Worm (Caenorhabditis elegans) whole organism, L4 larva: ENCODE measurements around the gene phat-8.

ENCODE experiments used
- D1046.2 ChIP-seq: fragments of 200-800 bp; sonication (Bioruptor generic); IDR thresholded peaks from 2 replicates; pipeline ENCODE4 v1.3.6; 2022; ENCODE audit warnings: missing genetic modification characterization, missing compliant biosample characterization
- F10B5.3 ChIP-seq: sonication (generic microtip); optimal IDR thresholded peaks from 2 replicates; lab custom pipeline; 2016; ENCODE audit warnings: mild to moderate bottlenecking, missing genetic modification characterization, missing compliant biosample characterization
- F26F4.8 ChIP-seq: fragments of 200-800 bp; sonication (Bioruptor generic); conservative IDR thresholded peaks from 2 replicates; pipeline ENCODE4 v1.3.6; 2022; ENCODE audit warnings: missing genetic modification characterization, missing compliant biosample characterization
- F37D6.2 ChIP-seq: sonication (generic microtip); optimal IDR thresholded peaks from 2 replicates; lab custom pipeline; 2016; ENCODE audit warnings: mild to moderate bottlenecking, missing genetic modification characterization, missing compliant biosample characterization
- T20F7.1 ChIP-seq: fragments of 200-800 bp; sonication (Bioruptor generic); optimal IDR thresholded peaks from 2 replicates; lab custom pipeline; 2018; ENCODE audit warnings: mild to moderate bottlenecking, missing genetic modification characterization, missing compliant biosample characterization
- T26A8.4 ChIP-seq: fragments of 200-800 bp; sonication (Bioruptor generic); IDR thresholded peaks from 2 replicates; pipeline ENCODE4 v1.3.6; 2022; ENCODE audit warnings: missing genetic modification characterization, missing compliant biosample characterization
- Y48G9A.11 ChIP-seq: fragments of 200-800 bp; sonication (Bioruptor generic); IDR thresholded peaks from 2 replicates; pipeline ENCODE4 v1.3.6; 2022; ENCODE audit warnings: missing genetic modification reagents, missing genetic modification characterization, missing compliant biosample characterization
- Y5F2A.4 ChIP-seq: fragments of 200-800 bp; sonication (Bioruptor generic); optimal IDR thresholded peaks from 2 replicates; lab custom pipeline; 2018; ENCODE audit warnings: mild to moderate bottlenecking, missing genetic modification characterization, missing compliant biosample characterization
- ZK337.2 ChIP-seq: fragments of 200-800 bp; sonication (Bioruptor generic); IDR thresholded peaks from 2 replicates; pipeline ENCODE4 v1.3.6; 2022; ENCODE audit warnings: missing genetic modification reagents, missing genetic modification characterization, missing compliant biosample characterization
- ceh-20 ChIP-seq: fragments of 200-800 bp; sonication (Bioruptor generic); IDR thresholded peaks from 2 replicates; pipeline ENCODE4 v1.3.6; 2022; ENCODE audit warnings: missing genetic modification reagents, missing genetic modification characterization, missing compliant biosample characterization
- ceh-82 ChIP-seq: sonication (generic microtip); optimal IDR thresholded peaks from 2 replicates; lab custom pipeline; 2017; ENCODE audit warnings: missing biosample characterization, missing genetic modification characterization
- daf-16 ChIP-seq, 3 experiments: sonication (generic microtip); optimal IDR thresholded peaks; 2 replicates each; lab custom pipeline; 2016 to 2017; ENCODE audit warnings: missing genetic modification characterization in 3 of 3, missing genetic modification reagents in 3 of 3, mild to moderate bottlenecking in 2 of 3, missing compliant biosample characterization in 2 of 3, missing biosample characterization in 1 of 3, moderate library complexity in 1 of 3
- dmd-9 ChIP-seq: fragments of 200-800 bp; sonication (Bioruptor generic); IDR thresholded peaks from 2 replicates; pipeline ENCODE4 v1.3.6; 2022; ENCODE audit warnings: missing genetic modification reagents, missing genetic modification characterization, missing compliant biosample characterization
- dve-1 ChIP-seq: sonication (generic microtip); optimal IDR thresholded peaks from 2 replicates; lab custom pipeline; 2017; ENCODE audit warnings: antibody characterized with exemption, mild to moderate bottlenecking, missing genetic modification characterization, missing compliant biosample characterization; ENCODE audit not compliant: insufficient read depth
- egl-27 ChIP-seq: sonication (generic microtip); optimal IDR thresholded peaks from 3 replicates; lab custom pipeline; 2017; ENCODE audit warnings: missing biosample characterization, missing genetic modification reagents, missing genetic modification characterization
- fkh-10 ChIP-seq: fragments of 150-350 bp; optimal IDR thresholded peaks from 2 replicates; lab custom pipeline; 2014; ENCODE audit warnings: missing biosample characterization, missing genetic modification reagents, missing genetic modification characterization
- fos-1 ChIP-seq: fragments of 150-350 bp; optimal IDR thresholded peaks from 2 replicates; lab custom pipeline; 2014; ENCODE audit warnings: missing biosample characterization, missing genetic modification characterization
- hif-1 ChIP-seq, 2 experiments: sonication (generic microtip); optimal IDR thresholded peaks; 2 replicates each; lab custom pipeline; 2016 to 2017; ENCODE audit warnings: missing compliant biosample characterization in 2 of 2, missing genetic modification characterization in 2 of 2, missing genetic modification reagents in 2 of 2, missing genotype in 2 of 2, mild to moderate bottlenecking in 1 of 2
- hlh-30 ChIP-seq: sonication (generic microtip); optimal IDR thresholded peaks from 2 replicates; lab custom pipeline; 2017; ENCODE audit warnings: antibody characterized with exemption, mild to moderate bottlenecking, missing genetic modification characterization, missing compliant biosample characterization; ENCODE audit not compliant: insufficient read depth
- lin-1 ChIP-seq: fragments of 200-800 bp; sonication (Bioruptor generic); IDR thresholded peaks from 2 replicates; pipeline ENCODE4 v1.3.6; 2022; ENCODE audit warnings: missing genetic modification reagents, missing genetic modification characterization, missing compliant biosample characterization
- lin-13 ChIP-seq: fragments of 150-350 bp; optimal IDR thresholded peaks from 2 replicates; lab custom pipeline; 2014; ENCODE audit warnings: missing biosample characterization, missing genetic modification reagents, missing genetic modification characterization
- lin-15B ChIP-seq: fragments of 150-350 bp; sonication (generic microtip); optimal IDR thresholded peaks from 3 replicates; lab custom pipeline; 2014; ENCODE audit warnings: missing biosample characterization, missing genetic modification characterization
- lir-3 ChIP-seq: sonication (generic microtip); optimal IDR thresholded peaks from 2 replicates; lab custom pipeline; 2016; ENCODE audit warnings: mild to moderate bottlenecking, missing genetic modification characterization, missing compliant biosample characterization
- mdl-1 ChIP-seq, 2 experiments: fragments of 150-350 bp in 1 of 2; sonication (generic microtip) in 1 of 2; optimal IDR thresholded peaks; 2 replicates each; lab custom pipeline; 2014 to 2017; ENCODE audit warnings: missing biosample characterization in 2 of 2, missing genetic modification characterization in 2 of 2
- mdt-29 ChIP-seq: fragments of 200-800 bp; sonication (Bioruptor generic); IDR thresholded peaks from 2 replicates; pipeline ENCODE4 v1.3.6; 2022; ENCODE audit warnings: missing genetic modification reagents, missing genetic modification characterization, missing compliant biosample characterization
- mep-1 ChIP-seq: fragments of 150-350 bp; sonication (generic microtip); optimal IDR thresholded peaks from 3 replicates; lab custom pipeline; 2014; ENCODE audit warnings: missing biosample characterization, missing genetic modification characterization
- nhr-10 ChIP-seq: fragments of 150-350 bp; optimal IDR thresholded peaks from 2 replicates; lab custom pipeline; 2014; ENCODE audit warnings: missing biosample characterization, missing genetic modification characterization
- nhr-25 ChIP-seq: sonication (generic microtip); optimal IDR thresholded peaks from 2 replicates; lab custom pipeline; 2017; ENCODE audit warnings: missing genetic modification characterization, mild to moderate bottlenecking, missing compliant biosample characterization, antibody characterized with exemption, moderate library complexity, borderline replicate concordance; ENCODE audit not compliant: insufficient read depth
- nhr-28 ChIP-seq: fragments of 150-350 bp; optimal IDR thresholded peaks from 2 replicates; lab custom pipeline; 2014; ENCODE audit warnings: missing biosample characterization, missing genetic modification characterization
- nhr-41 ChIP-seq: fragments of 200-800 bp; sonication (Bioruptor generic); IDR thresholded peaks from 2 replicates; pipeline ENCODE4 v1.3.6; 2022; ENCODE audit warnings: missing genetic modification reagents, missing genetic modification characterization, missing compliant biosample characterization
- nhr-42 ChIP-seq: fragments of 200-800 bp; sonication (Bioruptor generic); IDR thresholded peaks from 2 replicates; pipeline ENCODE4 v1.3.6; 2022; ENCODE audit warnings: missing genetic modification characterization, missing compliant biosample characterization
- nhr-77 ChIP-seq: fragments of 150-350 bp; optimal IDR thresholded peaks from 2 replicates; lab custom pipeline; 2014; ENCODE audit warnings: missing biosample characterization, missing genetic modification characterization
- pha-4 ChIP-seq, 2 experiments: fragments of 150-350 bp in 1 of 2; fragments of 200-800 bp in 1 of 2; sonication (Bioruptor generic) in 1 of 2; IDR thresholded peaks in 1 of 2; optimal IDR thresholded peaks in 1 of 2; 2 replicates each; pipeline versions ENCODE4 v1.3.6 to Lab custom; 2014 to 2022; ENCODE audit warnings: missing genetic modification characterization in 2 of 2, missing genetic modification reagents in 2 of 2, missing biosample characterization in 1 of 2, missing compliant biosample characterization in 1 of 2
- php-3 ChIP-seq: fragments of 200-800 bp; sonication (Bioruptor generic); IDR thresholded peaks from 2 replicates; pipeline ENCODE4 v1.3.6; 2022; ENCODE audit warnings: missing genetic modification reagents, missing genetic modification characterization, missing compliant biosample characterization
- pqm-1 ChIP-seq: sonication (generic microtip); optimal IDR thresholded peaks from 2 replicates; lab custom pipeline; 2017; ENCODE audit warnings: missing biosample characterization, missing genetic modification characterization
- rbr-2 ChIP-seq: sonication (generic microtip); optimal IDR thresholded peaks from 2 replicates; lab custom pipeline; 2016; ENCODE audit warnings: missing genotype, missing genetic modification characterization, missing compliant biosample characterization
- saeg-2 ChIP-seq: fragments of 200-800 bp; sonication (Bioruptor generic); IDR thresholded peaks from 2 replicates; pipeline ENCODE4 v1.3.6; 2022; ENCODE audit warnings: missing genetic modification reagents, missing genetic modification characterization, missing compliant biosample characterization
- set-16 ChIP-seq: fragments of 200-800 bp; sonication (Bioruptor generic); IDR thresholded peaks from 2 replicates; pipeline ENCODE4 v1.3.6; 2022; ENCODE audit warnings: missing genetic modification reagents, missing genetic modification characterization, missing compliant biosample characterization
- skn-1 ChIP-seq: fragments of 150-350 bp; optimal IDR thresholded peaks from 2 replicates; lab custom pipeline; 2014; ENCODE audit warnings: missing biosample characterization, missing genetic modification characterization
- spr-3 ChIP-seq: fragments of 200-800 bp; sonication (Bioruptor generic); optimal IDR thresholded peaks from 2 replicates; lab custom pipeline; 2018; ENCODE audit warnings: mild to moderate bottlenecking, missing genetic modification characterization, missing compliant biosample characterization
- tag-97 ChIP-seq: fragments of 200-800 bp; sonication (Bioruptor generic); IDR thresholded peaks from 2 replicates; pipeline ENCODE4 v1.3.6; 2022; ENCODE audit warnings: missing genetic modification characterization, missing compliant biosample characterization
- tra-1 ChIP-seq: fragments of 200-800 bp; sonication (Bioruptor generic); IDR thresholded peaks from 2 replicates; pipeline ENCODE4 v1.3.6; 2022; ENCODE audit warnings: missing genetic modification reagents, missing genetic modification characterization, missing compliant biosample characterization
- unc-130 ChIP-seq: sonication (generic microtip); optimal IDR thresholded peaks from 2 replicates; lab custom pipeline; 2016; ENCODE audit warnings: missing genetic modification reagents, missing genetic modification characterization, missing compliant biosample characterization
- unc-39 ChIP-seq: sonication (generic microtip); optimal IDR thresholded peaks from 2 replicates; lab custom pipeline; 2017; ENCODE audit warnings: missing biosample characterization, missing genetic modification characterization
- zip-11 ChIP-seq: fragments of 200-800 bp; sonication (Bioruptor generic); IDR thresholded peaks from 2 replicates; pipeline ENCODE4 v1.3.6; 2022; ENCODE audit warnings: missing genetic modification characterization, missing compliant biosample characterization
- zip-2 ChIP-seq: fragments of 150-350 bp; optimal IDR thresholded peaks from 2 replicates; lab custom pipeline; 2014; ENCODE audit warnings: missing biosample characterization, missing genetic modification characterization
- ztf-11 ChIP-seq: fragments of 150-350 bp; optimal IDR thresholded peaks from 2 replicates; lab custom pipeline; 2014; ENCODE audit warnings: missing biosample characterization, missing genetic modification characterization

phat-8 gene

DNA sequence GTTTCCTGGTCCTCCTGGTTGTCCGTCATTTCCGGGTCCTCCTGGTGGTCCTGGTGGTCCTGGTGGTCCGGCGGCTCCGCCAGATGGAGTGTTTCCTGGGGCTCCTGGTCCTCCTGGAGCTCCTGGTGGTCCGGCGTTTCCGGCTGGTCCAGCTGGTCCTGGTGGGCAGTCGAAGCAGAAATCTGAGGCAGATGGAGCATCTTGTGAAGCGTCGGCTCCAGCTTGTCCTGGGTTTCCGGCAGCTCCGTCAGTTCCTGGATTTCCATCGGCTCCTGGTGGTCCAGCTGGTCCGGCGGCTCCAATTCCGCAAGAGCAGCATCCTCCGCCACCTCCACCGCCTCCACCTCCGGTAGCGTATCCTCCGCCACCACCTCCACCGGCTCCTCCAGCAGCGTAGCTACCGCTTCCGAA, 22.5 kb downstream of the phat-8 start:
- TF ChIP-seq zip-11 (GFP tag; lab: Robert Waterston, UW) (no peak), tra-1 (GFP tag; lab: Robert Waterston, UW) (no peak), pha-4 (GFP tag; IDR thresholded peaks at IDR 0.05; lab: Robert Waterston, UW) (0 out of 2 replicates have a peak, but pooled peaks have one; percentile 49), pha-4 (tag; optimal IDR thresholded peaks at IDR 0.05; lab: Kevin White, UChicago) (no peak), set-16 (GFP tag; lab: Robert Waterston, UW) (peak; percentile 98)
- TF ChIP-seq, all 104 proteins: peak for 2

- TF ChIP-seq F37D6.2 (tag; lab: Kevin White, UChicago), result peak; percentile 53
- TF ChIP-seq T26A8.4, result peak; percentile 92
- TF ChIP-seq php-3 (GFP tag; lab: Robert Waterston, UW), result peak; percentile 84
- TF ChIP-seq nhr-42 (GFP tag; lab: Robert Waterston, UW), result peak; percentile 78; the same call in 1 of the 2 replicates
- TF ChIP-seq zip-2 (tag; lab: Kevin White, UChicago), result peak; percentile 60
- TF ChIP-seq unc-39 (tag; lab: Kevin White, UChicago), result no peak
- peak; percentile 91 for TF ChIP-seq D1046.2
- peak; percentile 14 to 86 for TF ChIP-seq daf-16 (GFP tag; optimal IDR thresholded peaks at IDR 0.05; lab: Kevin White, UChicago)
- peak; percentile 57 for TF ChIP-seq daf-16 (tag; optimal IDR thresholded peaks at IDR 0.05; lab: Kevin White, UChicago)
- no peak for TF ChIP-seq fos-1 (tag; lab: Kevin White, UChicago)
- peak; percentile 60 for TF ChIP-seq nhr-77 (tag; lab: Kevin White, UChicago)
- TF ChIP-seq nhr-28 (tag; lab: Kevin White, UChicago), result peak; percentile 48
- TF ChIP-seq mdl-1 (tag; optimal IDR thresholded peaks at IDR 0.05; lab: Kevin White, UChicago), result peak in 1 of 2 experiments; percentile 59
- TF ChIP-seq ZK337.2, result peak; percentile 93
- peak; percentile 81 for TF ChIP-seq spr-3 (GFP tag; lab: Kevin White, UChicago)
- TF ChIP-seq nhr-10 (tag; lab: Kevin White, UChicago), result no peak
- no peak for TF ChIP-seq T20F7.1 (GFP tag; lab: Kevin White, UChicago)
- no peak for TF ChIP-seq skn-1
- TF ChIP-seq lir-3 (tag; lab: Kevin White, UChicago), result peak; percentile 62
- TF ChIP-seq pqm-1 (tag; lab: Kevin White, UChicago), result no peak
- TF ChIP-seq lin-1, result peak; percentile 89
- TF ChIP-seq pha-4 (GFP tag; IDR thresholded peaks at IDR 0.05; lab: Robert Waterston, UW), result peak; percentile 95
- no peak for TF ChIP-seq pha-4 (tag; optimal IDR thresholded peaks at IDR 0.05; lab: Kevin White, UChicago)
- TF ChIP-seq Y5F2A.4, result peak; percentile 79
- TF ChIP-seq dve-1 (tag; lab: Kevin White, UChicago), result no peak
- peak; percentile 30 for TF ChIP-seq fkh-10 (GFP tag; lab: Kevin White, UChicago)
- TF ChIP-seq rbr-2 (tag; lab: Kevin White, UChicago), result peak; percentile 87
- TF ChIP-seq mep-1 (tag; lab: Kevin White, UChicago), result no peak
- TF ChIP-seq tag-97, result no peak
- TF ChIP-seq F26F4.8 (GFP tag; lab: Robert Waterston, UW), result peak; percentile 92
- TF ChIP-seq nhr-41 (GFP tag; lab: Robert Waterston, UW), result peak; percentile 94
- TF ChIP-seq mdt-29 (GFP tag; lab: Robert Waterston, UW), result peak; percentile 79
- peak; percentile 78 for TF ChIP-seq ceh-20
- no peak for TF ChIP-seq F10B5.3
- no peak for TF ChIP-seq egl-27 (tag; lab: Kevin White, UChicago)
- TF ChIP-seq lin-13 (GFP tag; lab: Kevin White, UChicago), result peak; percentile 74
- TF ChIP-seq lin-15B, result no peak
- peak; percentile 87 for TF ChIP-seq Y48G9A.11
- peak; percentile 57; the same call in 1 of the 2 replicates for TF ChIP-seq saeg-2 (GFP tag; lab: Robert Waterston, UW)
- TF ChIP-seq nhr-25, result no peak
- TF ChIP-seq ceh-82 (tag; lab: Kevin White, UChicago), result no peak
- TF ChIP-seq hlh-30 (tag; lab: Kevin White, UChicago), result peak; percentile 65
- no peak for TF ChIP-seq ztf-11 (tag; lab: Kevin White, UChicago)
- TF ChIP-seq hif-1 (tag; optimal IDR thresholded peaks at IDR 0.05; lab: Kevin White, UChicago), result peak; percentile 5 to 68
- peak; percentile 63 for TF ChIP-seq unc-130
- peak; percentile 87 for TF ChIP-seq dmd-9
Observed at ce11 chrII:12494556-12495131, 23.0 kb downstream of the phat-8 start, which contains the start of gene col-85. Gene col-85, minus strand, starts transcription at chrII:12495095.
